Fruit fly (Drosophila melanogaster) whole organism, embryonic: ENCODE results near the gene prtp.
A peak's percentile ranks its signal among the peaks of the same experiment; 100 is the strongest.

ENCODE experiments used
- ATbp ChIP-seq: fragments of 200-800 bp; sonication (Bioruptor generic); optimal IDR thresholded peaks from 2 replicates; lab custom pipeline; 2017; ENCODE audit warnings: missing biosample characterization, mild to moderate bottlenecking, missing genetic modification characterization, missing genetic modification reagents
- Abd-B ChIP-seq: fragments of 200-800 bp; sonication (Bioruptor generic); optimal IDR thresholded peaks from 2 replicates; lab custom pipeline; 2018; ENCODE audit warnings: missing biosample characterization, mild to moderate bottlenecking, missing genetic modification characterization, moderate library complexity
- CG10543 ChIP-seq: fragments of 200-800 bp; sonication (Bioruptor generic); optimal IDR thresholded peaks from 3 replicates; lab custom pipeline; 2017; ENCODE audit warnings: missing biosample characterization, mild to moderate bottlenecking, missing genetic modification characterization, moderate library complexity
- CG11398 ChIP-seq: fragments of 200-800 bp; sonication (Bioruptor generic); optimal IDR thresholded peaks from 2 replicates; lab custom pipeline; 2016; ENCODE audit warnings: missing biosample characterization, missing genetic modification characterization
- CG11696 ChIP-seq: fragments of 200-800 bp; sonication (Bioruptor generic); IDR thresholded peaks from 2 replicates; pipeline ENCODE4 v1.3.6; 2022; ENCODE audit warnings: missing biosample characterization, missing genetic modification characterization
- CG12071 ChIP-seq: fragments of 200-800 bp; sonication (Bioruptor generic); optimal IDR thresholded peaks from 3 replicates; lab custom pipeline; 2018; ENCODE audit warnings: missing biosample characterization, mild to moderate bottlenecking, missing genetic modification characterization
- CG12769 ChIP-seq: fragments of 200-800 bp; sonication (Bioruptor generic); optimal IDR thresholded peaks from 2 replicates; lab custom pipeline; 2019; ENCODE audit warnings: missing biosample characterization, mild to moderate bottlenecking, missing genetic modification characterization, moderate library complexity
- CG13894 ChIP-seq: fragments of 200-800 bp; sonication (Bioruptor generic); optimal IDR thresholded peaks from 3 replicates; lab custom pipeline; 2018; ENCODE audit warnings: missing biosample characterization, mild to moderate bottlenecking, missing genetic modification characterization, moderate library complexity
- CG14965 ChIP-seq: fragments of 200-800 bp; sonication (Bioruptor generic); optimal IDR thresholded peaks from 2 replicates; lab custom pipeline; 2016; ENCODE audit warnings: missing biosample characterization, missing genetic modification characterization, borderline replicate concordance
- CG15269 ChIP-seq: fragments of 200-800 bp; sonication (Bioruptor generic); optimal IDR thresholded peaks from 2 replicates; lab custom pipeline; 2018; ENCODE audit warnings: missing biosample characterization, mild to moderate bottlenecking, missing genetic modification characterization, moderate library complexity
- CG17328 ChIP-seq: fragments of 200-800 bp; sonication (Bioruptor generic); IDR thresholded peaks from 2 replicates; pipeline ENCODE4 v1.3.6; 2022; ENCODE audit warnings: missing biosample characterization, missing genetic modification characterization
- CG17912 ChIP-seq: fragments of 200-800 bp; sonication (Bioruptor generic); optimal IDR thresholded peaks from 2 replicates; lab custom pipeline; 2018; ENCODE audit warnings: missing biosample characterization, mild to moderate bottlenecking, missing genetic modification characterization
- CG1832 ChIP-seq: fragments of 200-800 bp; sonication (Bioruptor generic); optimal IDR thresholded peaks from 2 replicates; lab custom pipeline; 2017; ENCODE audit warnings: missing biosample characterization, mild to moderate bottlenecking, missing genetic modification characterization, inconsistent platforms
- CG3163 ChIP-seq: fragments of 200-800 bp; sonication (Bioruptor generic); optimal IDR thresholded peaks from 3 replicates; lab custom pipeline; 2016; ENCODE audit warnings: missing biosample characterization, missing genetic modification characterization
- CG33213 ChIP-seq: fragments of 200-800 bp; sonication (Bioruptor generic); optimal IDR thresholded peaks from 3 replicates; lab custom pipeline; 2016; ENCODE audit warnings: missing biosample characterization, missing genetic modification characterization
- CG4328 ChIP-seq: fragments of 200-800 bp; sonication (Bioruptor generic); optimal IDR thresholded peaks from 3 replicates; lab custom pipeline; 2017; ENCODE audit warnings: missing biosample characterization, missing genetic modification reagents, missing genetic modification characterization
- CG4854 ChIP-seq: fragments of 200-800 bp; sonication (Bioruptor generic); optimal IDR thresholded peaks from 2 replicates; lab custom pipeline; 2016; ENCODE audit warnings: missing biosample characterization, missing genetic modification characterization, inconsistent platforms
- CG7357 ChIP-seq: fragments of 200-800 bp; sonication (Bioruptor generic); IDR thresholded peaks from 3 replicates; pipeline ENCODE4 v1.3.6; 2022; ENCODE audit warnings: missing biosample characterization, missing genetic modification characterization
- CG7987 ChIP-seq: fragments of 200-800 bp; sonication (Bioruptor generic); optimal IDR thresholded peaks from 2 replicates; lab custom pipeline; 2018; ENCODE audit warnings: missing biosample characterization, mild to moderate bottlenecking, missing genetic modification characterization, moderate library complexity
- CG8290 ChIP-seq, 3 experiments: fragments of 200-800 bp; sonication (Bioruptor generic); optimal IDR thresholded peaks; 2 replicates each; lab custom pipeline; 2016 to 2019; ENCODE audit warnings: missing biosample characterization in 3 of 3, missing genetic modification characterization in 3 of 3, mild to moderate bottlenecking in 2 of 3, moderate library complexity in 1 of 3
- Dip2 ChIP-seq: fragments of 200-800 bp; sonication (Bioruptor generic); IDR thresholded peaks from 2 replicates; pipeline ENCODE4 v1.3.6; 2022; ENCODE audit warnings: missing biosample characterization, missing genetic modification characterization
- Fer2 ChIP-seq: fragments of 200-800 bp; sonication (Bioruptor generic); optimal IDR thresholded peaks from 2 replicates; lab custom pipeline; 2018; ENCODE audit warnings: missing biosample characterization, mild to moderate bottlenecking, missing genetic modification characterization, moderate library complexity
- Neu2 ChIP-seq: fragments of 200-800 bp; sonication (Bioruptor generic); optimal IDR thresholded peaks from 3 replicates; lab custom pipeline; 2016; ENCODE audit warnings: missing biosample characterization, missing genetic modification characterization, borderline replicate concordance
- Nf-YB ChIP-seq: fragments of 200-800 bp; sonication (Bioruptor generic); optimal IDR thresholded peaks from 3 replicates; lab custom pipeline; 2019; ENCODE audit warnings: missing biosample characterization, mild to moderate bottlenecking, missing genetic modification characterization, moderate library complexity
- Rx ChIP-seq: fragments of 200-800 bp; sonication (Bioruptor generic); IDR thresholded peaks from 2 replicates; pipeline ENCODE4 v1.3.6; 2022; ENCODE audit warnings: missing biosample characterization, missing genetic modification characterization
- Ssrp ChIP-seq: fragments of 200-800 bp; sonication (Bioruptor generic); optimal IDR thresholded peaks from 2 replicates; lab custom pipeline; 2018; ENCODE audit warnings: missing biosample characterization, mild to moderate bottlenecking, missing genetic modification characterization, moderate library complexity
- Taf1 ChIP-seq: fragments of 200-800 bp; sonication (Bioruptor generic); IDR thresholded peaks from 2 replicates; pipeline ENCODE4 v1.3.6; 2022; ENCODE audit warnings: missing biosample characterization, missing genetic modification characterization
- Usf ChIP-seq: fragments of 200-800 bp; sonication (Bioruptor generic); optimal IDR thresholded peaks from 2 replicates; lab custom pipeline; 2017; ENCODE audit warnings: missing genotype, missing biosample characterization, missing genetic modification characterization
- abd-A ChIP-seq: fragments of 200-800 bp; sonication (Bioruptor generic); optimal IDR thresholded peaks from 3 replicates; lab custom pipeline; 2019; ENCODE audit warnings: missing biosample characterization, mild to moderate bottlenecking, missing genetic modification characterization, moderate library complexity
- bsh ChIP-seq, 2 experiments: fragments of 200-800 bp; sonication (Bioruptor generic); optimal IDR thresholded peaks; 2 replicates each; lab custom pipeline; 2017 to 2018; ENCODE audit warnings: mild to moderate bottlenecking in 2 of 2, missing biosample characterization in 2 of 2, missing genetic modification characterization in 2 of 2, moderate library complexity in 1 of 2
- ci ChIP-seq: fragments of 200-800 bp; sonication (Bioruptor generic); IDR thresholded peaks from 3 replicates; pipeline ENCODE4 v1.3.6; 2022; ENCODE audit warnings: missing biosample characterization, missing genetic modification characterization
- crp ChIP-seq, 2 experiments: fragments of 200-800 bp; sonication (Bioruptor generic); optimal IDR thresholded peaks; 2 replicates in 1 of 2; 3 replicates in 1 of 2; lab custom pipeline; 2017; ENCODE audit warnings: missing biosample characterization in 2 of 2, missing genetic modification characterization in 2 of 2, mild to moderate bottlenecking in 1 of 2, moderate library complexity in 1 of 2
- dpn ChIP-seq, 2 experiments: fragments of 200-800 bp; sonication (Bioruptor generic); optimal IDR thresholded peaks; 3 replicates each; lab custom pipeline; 2016; ENCODE audit warnings: missing biosample characterization in 2 of 2, missing genetic modification characterization in 2 of 2
- ftz-f1 ChIP-seq: fragments of 200-800 bp; sonication (Bioruptor generic); optimal IDR thresholded peaks from 2 replicates; lab custom pipeline; 2016; ENCODE audit warnings: missing biosample characterization, missing genetic modification characterization
- grn ChIP-seq: fragments of 200-800 bp; sonication (Bioruptor generic); optimal IDR thresholded peaks from 3 replicates; lab custom pipeline; 2017; ENCODE audit warnings: missing biosample characterization, missing genetic modification characterization
- her ChIP-seq: fragments of 200-800 bp; sonication (Bioruptor generic); optimal IDR thresholded peaks from 2 replicates; lab custom pipeline; 2016; ENCODE audit warnings: missing biosample characterization, missing genetic modification characterization
- lilli ChIP-seq: fragments of 200-800 bp; sonication (Bioruptor generic); optimal IDR thresholded peaks from 3 replicates; lab custom pipeline; 2016; ENCODE audit warnings: missing biosample characterization, missing genetic modification characterization
- nerfin-1 ChIP-seq: fragments of 200-800 bp; sonication (Bioruptor generic); optimal IDR thresholded peaks from 3 replicates; lab custom pipeline; 2019; ENCODE audit warnings: missing biosample characterization, mild to moderate bottlenecking, missing genetic modification characterization, moderate library complexity
- nerfin-2 ChIP-seq: fragments of 200-800 bp; sonication (Bioruptor generic); IDR thresholded peaks from 2 replicates; pipeline ENCODE4 v1.3.6; 2022; ENCODE audit warnings: missing biosample characterization, missing genetic modification characterization; ENCODE audit not compliant: partially characterized antibody
- nmo ChIP-seq: fragments of 200-800 bp; sonication (Bioruptor generic); optimal IDR thresholded peaks from 2 replicates; lab custom pipeline; 2018; ENCODE audit warnings: missing biosample characterization, mild to moderate bottlenecking, missing genetic modification characterization, moderate library complexity
- odd ChIP-seq: fragments of 200-800 bp; sonication (Bioruptor generic); optimal IDR thresholded peaks from 2 replicates; lab custom pipeline; 2017; ENCODE audit warnings: missing biosample characterization, mild to moderate bottlenecking, missing genetic modification characterization
- otp ChIP-seq: fragments of 200-800 bp; sonication (Bioruptor generic); IDR thresholded peaks from 3 replicates; pipeline ENCODE4, ENCODE4 v1.3.6; 2022; ENCODE audit warnings: missing biosample characterization, missing genetic modification characterization
- pho ChIP-seq: fragments of 200-800 bp; sonication (Bioruptor generic); optimal IDR thresholded peaks from 2 replicates; lab custom pipeline; 2016; ENCODE audit warnings: missing biosample characterization, missing genetic modification characterization
- pnt ChIP-seq: fragments of 200-800 bp; sonication (Bioruptor generic); optimal IDR thresholded peaks from 3 replicates; lab custom pipeline; 2016; ENCODE audit warnings: missing biosample characterization, missing genetic modification characterization
- run ChIP-seq: fragments of 200-800 bp; sonication (Bioruptor generic); optimal IDR thresholded peaks from 3 replicates; lab custom pipeline; 2018; ENCODE audit warnings: missing biosample characterization, mild to moderate bottlenecking, missing genetic modification characterization
- salm ChIP-seq: fragments of 200-800 bp; sonication (Bioruptor generic); optimal IDR thresholded peaks from 2 replicates; lab custom pipeline; 2018; ENCODE audit warnings: missing biosample characterization, mild to moderate bottlenecking, missing genetic modification characterization
- sd ChIP-seq: fragments of 200-800 bp; sonication (Bioruptor generic); optimal IDR thresholded peaks from 3 replicates; lab custom pipeline; 2018; ENCODE audit warnings: missing biosample characterization, mild to moderate bottlenecking, missing genetic modification characterization, moderate library complexity
- tap ChIP-seq: fragments of 200-800 bp; optimal IDR thresholded peaks from 3 replicates; lab custom pipeline; 2019; ENCODE audit warnings: missing biosample characterization, mild to moderate bottlenecking, missing genetic modification characterization, moderate library complexity

prtp gene

dm6 chrX:11685918-11686640 is 30.5 kb upstream of the prtp start (continued):
- TF ChIP-seq Taf1 (GFP tag; lab: Robert Waterston, UW) = no peak
- no peak for TF ChIP-seq CG17912
- peak; percentile 4 for TF ChIP-seq ftz-f1
- no peak for TF ChIP-seq nmo
- peak; percentile 14 for TF ChIP-seq lilli (GFP tag; lab: Kevin White, UChicago)
- TF ChIP-seq CG3163 (GFP tag; lab: Kevin White, UChicago) = peak; percentile 52
- peak; percentile 34 for TF ChIP-seq tap
- TF ChIP-seq Neu2 (GFP tag; lab: Kevin White, UChicago) = no peak
- TF ChIP-seq run = peak; percentile 29
- peak in 1 of 2 experiments; percentile 11 for TF ChIP-seq dpn (GFP tag; optimal IDR thresholded peaks at IDR 0.05; lab: Kevin White, UChicago)
- peak; percentile 15 for TF ChIP-seq nerfin-1 (tag; lab: Kevin White, UChicago)
- no peak for TF ChIP-seq crp (GFP tag; optimal IDR thresholded peaks at IDR 0.05; lab: Kevin White, UChicago)
- TF ChIP-seq CG14965 (GFP tag; lab: Kevin White, UChicago) = no peak
- peak; percentile 76 for TF ChIP-seq CG12071 (GFP tag; lab: Kevin White, UChicago)
- peak; percentile 90 for TF ChIP-seq CG13894 (tag; lab: Kevin White, UChicago)
- TF ChIP-seq CG7987 (GFP tag; lab: Kevin White, UChicago) = peak; percentile 65
- peak; percentile 21 for TF ChIP-seq Nf-YB (GFP tag; lab: Kevin White, UChicago)
- TF ChIP-seq her (GFP tag; lab: Kevin White, UChicago) = peak; percentile 51
- TF ChIP-seq Usf (GFP tag; lab: Kevin White, UChicago) = no peak
- TF ChIP-seq Rx = no peak
- TF ChIP-seq CG12769 (tag; lab: Kevin White, UChicago) = peak; percentile 19
- TF ChIP-seq ci (GFP tag; lab: Robert Waterston, UW) = peak; percentile 59; the same call in 2 of the 3 replicates
- peak; percentile 73 for TF ChIP-seq ATbp
- no peak for TF ChIP-seq CG8290 (GFP tag; optimal IDR thresholded peaks at IDR 0.05; lab: Kevin White, UChicago)
- TF ChIP-seq CG8290 (tag; optimal IDR thresholded peaks at IDR 0.05; lab: Kevin White, UChicago) = peak in 1 of 2 experiments; percentile 42
- peak; percentile 82 for TF ChIP-seq grn
- TF ChIP-seq Abd-B (GFP tag; lab: Kevin White, UChicago) = no peak
- peak; percentile 67 for TF ChIP-seq abd-A (tag; lab: Kevin White, UChicago)
- TF ChIP-seq CG7357 (GFP tag; lab: Robert Waterston, UW) = no peak
- peak; percentile 55 for TF ChIP-seq CG15269 (tag; lab: Kevin White, UChicago)
- peak; percentile 40; the same call in 1 of the 2 replicates for TF ChIP-seq CG11696
- peak; percentile 18 for TF ChIP-seq CG33213
- no peak for TF ChIP-seq Fer2
- 0 out of 2 replicates have a peak, but pooled peaks have one; percentile 4 for TF ChIP-seq CG17328 (GFP tag; lab: Robert Waterston, UW)
- peak; percentile 3 for TF ChIP-seq sd (tag; lab: Kevin White, UChicago)
- TF ChIP-seq CG1832 = peak; percentile 53
- TF ChIP-seq CG10543 (GFP tag; lab: Kevin White, UChicago) = peak; percentile 71
- TF ChIP-seq CG11398 (GFP tag; lab: Kevin White, UChicago) = peak; percentile 33
- no peak for TF ChIP-seq Dip2
- TF ChIP-seq CG4328 (GFP tag; lab: Kevin White, UChicago) = peak; percentile 30
- TF ChIP-seq otp (GFP tag; lab: Robert Waterston, UW) = no peak
- TF ChIP-seq pnt (GFP tag; lab: Kevin White, UChicago) = no peak
- peak; percentile 27 for TF ChIP-seq pho
- no peak for TF ChIP-seq nerfin-2 (GFP tag; lab: Robert Waterston, UW)
- TF ChIP-seq Ssrp (tag; lab: Kevin White, UChicago) = no peak
- TF ChIP-seq odd (GFP tag; lab: Kevin White, UChicago) = peak; percentile 70
- TF ChIP-seq bsh (GFP tag; optimal IDR thresholded peaks at IDR 0.05; lab: Kevin White, UChicago) = peak in 1 of 2 experiments; percentile 73
- TF ChIP-seq CG4854 (GFP tag; lab: Kevin White, UChicago) = peak; percentile 15
- peak; percentile 20 for TF ChIP-seq salm
